Comparison of ENCODE assay signal across 1 fruit fly cellular context in genomic region chr3L:7909695-7910463, dm6.
TF ChIP-seq lines count a peak whose summit lies in the region.

No protein-coding gene starts in this region.

TF ChIP-seq in whole organism, embryonic, 481 proteins besides CTCF, POLR2A, EP300 and RAD21 (continued from another document and continues in another):
- TF ChIP-seq CG3281 (GFP tag; optimal IDR thresholded peaks at IDR 0.05; lab: Kevin White, UChicago) (no peak), Scr (GFP tag; IDR thresholded peaks at IDR 0.05; lab: Robert Waterston, UW; ENCODE audit: partially characterized antibody) (no peak), CG10267 (tag; optimal IDR thresholded peaks at IDR 0.05; lab: Kevin White, UChicago) (no peak), org-1 (GFP tag; optimal IDR thresholded peaks at IDR 0.05; lab: Kevin White, UChicago) (no peak), sob (GFP tag; IDR thresholded peaks at IDR 0.05; lab: Robert Waterston, UW) (no peak), CG12391 (tag; optimal IDR thresholded peaks at IDR 0.05; lab: Kevin White, UChicago) (peak; percentile 6), CG6175 (GFP tag; IDR thresholded peaks at IDR 0.05; lab: Robert Waterston, UW) (no peak), CG14667 (GFP tag; IDR thresholded peaks at IDR 0.05; lab: Robert Waterston, UW) (no peak), CG14441 (GFP tag; IDR thresholded peaks at IDR 0.05; lab: Robert Waterston, UW) (no peak), E2f1 (GFP tag; IDR thresholded peaks at IDR 0.05; lab: Robert Waterston, UW) (no peak), CG12236 (GFP tag; optimal IDR thresholded peaks at IDR 0.05; lab: Kevin White, UChicago) (no peak), Deaf1 (tag; optimal IDR thresholded peaks at IDR 0.05; lab: Kevin White, UChicago) (no peak), CG30020 (tag; optimal IDR thresholded peaks at IDR 0.05; lab: Kevin White, UChicago) (no peak), CG16815 (GFP tag; optimal IDR thresholded peaks at IDR 0.05; lab: Kevin White, UChicago) (no peak), CG11695 (GFP tag; IDR thresholded peaks at IDR 0.05; lab: Robert Waterston, UW) (no peak), crc (GFP tag; optimal IDR thresholded peaks at IDR 0.05; lab: Kevin White, UChicago) (no peak), fd3F (GFP tag; optimal IDR thresholded peaks at IDR 0.05; lab: Kevin White, UChicago) (no peak), GATAe (GFP tag; conservative IDR thresholded peaks at IDR 0.05; lab: Robert Waterston, UW) (no peak), Dip2 (GFP tag; IDR thresholded peaks at IDR 0.05; lab: Robert Waterston, UW) (no peak), sqz (GFP tag; optimal IDR thresholded peaks at IDR 0.05; lab: Kevin White, UChicago) (no peak), Nf-YB (GFP tag; optimal IDR thresholded peaks at IDR 0.05; lab: Kevin White, UChicago) (no peak), Dip3 (GFP tag; optimal IDR thresholded peaks at IDR 0.05; lab: Kevin White, UChicago) (no peak), Drgx (GFP tag; IDR thresholded peaks at IDR 0.05; lab: Robert Waterston, UW) (peak; percentile 9; the same call in 1 of the 2 replicates), mirr (GFP tag; optimal IDR thresholded peaks at IDR 0.05; lab: Kevin White, UChicago) (no peak), jigr1 (GFP tag; IDR thresholded peaks at IDR 0.05; lab: Robert Waterston, UW) (no peak), CG5180 (GFP tag; optimal IDR thresholded peaks at IDR 0.05; lab: Kevin White, UChicago) (no peak), Adf1 (GFP tag; IDR thresholded peaks at IDR 0.05; lab: Robert Waterston, UW) (no peak), Kr (GFP tag; optimal IDR thresholded peaks at IDR 0.05; lab: Kevin White, UChicago) (no peak), bcd (GFP tag; optimal IDR thresholded peaks at IDR 0.05; lab: Kevin White, UChicago) (no peak), CG10462 (GFP tag; optimal IDR thresholded peaks at IDR 0.05; lab: Kevin White, UChicago) (no peak), CG15601 (tag; optimal IDR thresholded peaks at IDR 0.05; lab: Kevin White, UChicago) (no peak), Ets97D (GFP tag; optimal IDR thresholded peaks at IDR 0.05; lab: Kevin White, UChicago) (no peak), da (GFP tag; optimal IDR thresholded peaks at IDR 0.05; lab: Kevin White, UChicago) (no peak), cg (GFP tag; optimal IDR thresholded peaks at IDR 0.05; lab: Kevin White, UChicago) (no peak), CG17802 (tag; optimal IDR thresholded peaks at IDR 0.05; lab: Kevin White, UChicago) (no peak), CG12104 (GFP tag; optimal IDR thresholded peaks at IDR 0.05; lab: Kevin White, UChicago) (no peak), HLH54F (GFP tag; optimal IDR thresholded peaks at IDR 0.05; lab: Kevin White, UChicago) (no peak), zen (tag; optimal IDR thresholded peaks at IDR 0.05; lab: Kevin White, UChicago) (peak; percentile 67), sisA (GFP tag; IDR thresholded peaks at IDR 0.05; lab: Robert Waterston, UW) (no peak), NC2β (GFP tag; optimal IDR thresholded peaks at IDR 0.05; lab: Kevin White, UChicago) (no peak), ems (GFP tag; optimal IDR thresholded peaks at IDR 0.05; lab: Kevin White, UChicago) (no peak), ttk (GFP tag; IDR thresholded peaks at IDR 0.05; lab: Robert Waterston, UW) (no peak), CrebB (tag; optimal IDR thresholded peaks at IDR 0.05; lab: Kevin White, UChicago) (no peak), CG7745 (tag; optimal IDR thresholded peaks at IDR 0.05; lab: Kevin White, UChicago) (no peak), Xbp1 (GFP tag; optimal IDR thresholded peaks at IDR 0.05; lab: Kevin White, UChicago) (no peak), twi (tag; optimal IDR thresholded peaks at IDR 0.05; lab: Kevin White, UChicago) (peak; percentile 86), Atf3 (GFP tag; optimal IDR thresholded peaks at IDR 0.05; lab: Kevin White, UChicago) (no peak), Vsx1 (GFP tag; optimal IDR thresholded peaks at IDR 0.05; lab: Kevin White, UChicago) (no peak), Hr39 (optimal IDR thresholded peaks at IDR 0.05; lab: Kevin White, UChicago) (no peak), ara (GFP tag; IDR thresholded peaks at IDR 0.05; lab: Robert Waterston, UW) (no peak), Gug (GFP tag; IDR thresholded peaks at IDR 0.05; lab: Robert Waterston, UW) (no peak), HHEX (GFP tag; optimal IDR thresholded peaks at IDR 0.05; lab: Kevin White, UChicago) (no peak), CG42726 (GFP tag; IDR thresholded peaks at IDR 0.05; lab: Robert Waterston, UW; ENCODE audit: partially characterized antibody) (no peak), CG8765 (GFP tag; IDR thresholded peaks at IDR 0.05; lab: Robert Waterston, UW) (no peak), CG17361 (GFP tag; IDR thresholded peaks at IDR 0.05; lab: Robert Waterston, UW) (peak; percentile 55; the same call in 1 of the 3 replicates), Elba2 (GFP tag; optimal IDR thresholded peaks at IDR 0.05; lab: Kevin White, UChicago) (no peak), Ssrp (tag; optimal IDR thresholded peaks at IDR 0.05; lab: Kevin White, UChicago) (no peak), CG15073 (GFP tag; optimal IDR thresholded peaks at IDR 0.05; lab: Kevin White, UChicago) (no peak), CG1832 (GFP tag; optimal IDR thresholded peaks at IDR 0.05; lab: Kevin White, UChicago) (no peak), hkb (optimal IDR thresholded peaks at IDR 0.05; lab: Kevin White, UChicago) (no peak), hkb (GFP tag; IDR thresholded peaks at IDR 0.05; lab: Robert Waterston, UW) (peak; percentile 45), CG3407 (GFP tag; optimal IDR thresholded peaks at IDR 0.05; lab: Kevin White, UChicago) (no peak), CG4854 (GFP tag; optimal IDR thresholded peaks at IDR 0.05; lab: Kevin White, UChicago) (no peak), fu2 (GFP tag; optimal IDR thresholded peaks at IDR 0.05; lab: Kevin White, UChicago) (no peak), CG4282 (GFP tag; optimal IDR thresholded peaks at IDR 0.05; lab: Kevin White, UChicago) (no peak), CG9215 (GFP tag; IDR thresholded peaks at IDR 0.05; lab: Robert Waterston, UW) (no peak), inv (GFP tag; IDR thresholded peaks at IDR 0.05; lab: Robert Waterston, UW; ENCODE audit: partially characterized antibody) (no peak), NfI (GFP tag; optimal IDR thresholded peaks at IDR 0.05; lab: Kevin White, UChicago) (peak; percentile 4), klu (GFP tag; IDR thresholded peaks at IDR 0.05; lab: Robert Waterston, UW) (no peak; the same call in 1 of the 2 replicates), MTF-1 (GFP tag; optimal IDR thresholded peaks at IDR 0.05; lab: Kevin White, UChicago; ENCODE audit: borderline replicate concordance) (no peak), NK7.1 (GFP tag; optimal IDR thresholded peaks at IDR 0.05; lab: Kevin White, UChicago) (no peak), usp (GFP tag; optimal IDR thresholded peaks at IDR 0.05; lab: Kevin White, UChicago) (no peak), chm (GFP tag; IDR thresholded peaks at IDR 0.05; lab: Robert Waterston, UW) (no peak), pnt (GFP tag; optimal IDR thresholded peaks at IDR 0.05; lab: Kevin White, UChicago) (no peak), tgo (GFP tag; IDR thresholded peaks at IDR 0.05; lab: Robert Waterston, UW) (no peak; the same call in 2 of the 3 replicates), Fer1 (GFP tag; optimal IDR thresholded peaks at IDR 0.05; lab: Kevin White, UChicago) (no peak), CG11456 (GFP tag; IDR thresholded peaks at IDR 0.05; lab: Robert Waterston, UW) (no peak), Pdp1 (GFP tag; optimal IDR thresholded peaks at IDR 0.05; lab: Kevin White, UChicago) (peak in 1 of 2 experiments; percentile 19), CG1647 (GFP tag; optimal IDR thresholded peaks at IDR 0.05; lab: Kevin White, UChicago) (no peak), CG32532 (GFP tag; IDR thresholded peaks at IDR 0.05; lab: Robert Waterston, UW) (peak; percentile 65), CG1233 (GFP tag; optimal IDR thresholded peaks at IDR 0.05; lab: Kevin White, UChicago) (no peak), ERR (GFP tag; optimal IDR thresholded peaks at IDR 0.05; lab: Kevin White, UChicago) (no peak), CG7839 (tag; optimal IDR thresholded peaks at IDR 0.05; lab: Kevin White, UChicago) (peak; percentile 41), unpg (GFP tag; optimal IDR thresholded peaks at IDR 0.05; lab: Kevin White, UChicago) (no peak), CoRest (tag; optimal IDR thresholded peaks at IDR 0.05; lab: Kevin White, UChicago) (peak; percentile 32), CG33213 (GFP tag; optimal IDR thresholded peaks at IDR 0.05; lab: Kevin White, UChicago) (no peak), CG11560 (tag; IDR thresholded peaks at IDR 0.05; lab: Robert Waterston, UW) (no peak), Rfx (GFP tag; IDR thresholded peaks at IDR 0.05; lab: Robert Waterston, UW) (peak; percentile 58), wdn (GFP tag; IDR thresholded peaks at IDR 0.05; lab: Robert Waterston, UW) (no peak), Camta (GFP tag; optimal IDR thresholded peaks at IDR 0.05; lab: Kevin White, UChicago) (no peak), pros (GFP tag; optimal IDR thresholded peaks at IDR 0.05; lab: Kevin White, UChicago) (peak; percentile 66), maf-S (GFP tag; optimal IDR thresholded peaks at IDR 0.05; lab: Kevin White, UChicago) (no peak), H2.0 (GFP tag; IDR thresholded peaks at IDR 0.05; lab: Robert Waterston, UW) (no peak), nom (GFP tag; optimal IDR thresholded peaks at IDR 0.05; lab: Kevin White, UChicago) (no peak), CG8478 (optimal IDR thresholded peaks at IDR 0.05; lab: Kevin White, UChicago) (no peak), CG17186 (GFP tag; optimal IDR thresholded peaks at IDR 0.05; lab: Kevin White, UChicago) (no peak), NC2α (GFP tag; optimal IDR thresholded peaks at IDR 0.05; lab: Kevin White, UChicago) (no peak), sc (optimal IDR thresholded peaks at IDR 0.05; lab: Kevin White, UChicago) (no peak), sc (GFP tag; optimal IDR thresholded peaks at IDR 0.05; lab: Kevin White, UChicago) (no peak), seq (GFP tag; IDR thresholded peaks at IDR 0.05; lab: Robert Waterston, UW) (no peak), Atf6 (GFP tag; IDR thresholded peaks at IDR 0.05; lab: Robert Waterston, UW) (no peak), Neu2 (GFP tag; optimal IDR thresholded peaks at IDR 0.05; lab: Kevin White, UChicago; ENCODE audit: borderline replicate concordance) (no peak), Mrtf (GFP tag; IDR thresholded peaks at IDR 0.05; lab: Robert Waterston, UW) (no peak), CG4820 (GFP tag; optimal IDR thresholded peaks at IDR 0.05; lab: Kevin White, UChicago) (no peak), gem (tag; optimal IDR thresholded peaks at IDR 0.05; lab: Kevin White, UChicago) (peak; percentile 61), Hand (GFP tag; optimal IDR thresholded peaks at IDR 0.05; lab: Kevin White, UChicago) (no peak), CG12219 (GFP tag; optimal IDR thresholded peaks at IDR 0.05; lab: Kevin White, UChicago) (no peak), CG18262 (tag; optimal IDR thresholded peaks at IDR 0.05; lab: Kevin White, UChicago) (no peak), tap (tag; optimal IDR thresholded peaks at IDR 0.05; lab: Kevin White, UChicago) (no peak), dmrt11E (tag; optimal IDR thresholded peaks at IDR 0.05; lab: Kevin White, UChicago) (no peak), CG3065 (GFP tag; optimal IDR thresholded peaks at IDR 0.05; lab: Kevin White, UChicago) (no peak), ab (GFP tag; optimal IDR thresholded peaks at IDR 0.05; lab: Kevin White, UChicago) (no peak), Dad (GFP tag; optimal IDR thresholded peaks at IDR 0.05; lab: Kevin White, UChicago) (no peak), CG13296 (GFP tag; optimal IDR thresholded peaks at IDR 0.05; lab: Kevin White, UChicago) (no peak), tll (GFP tag; optimal IDR thresholded peaks at IDR 0.05; lab: Kevin White, UChicago) (peak in 1 of 2 experiments; percentile 76), rib (GFP tag; IDR thresholded peaks at IDR 0.05; lab: Robert Waterston, UW) (no peak), CG6689 (GFP tag; IDR thresholded peaks at IDR 0.05; lab: Robert Waterston, UW) (no peak), Xrp1 (GFP tag; IDR thresholded peaks at IDR 0.05; lab: Robert Waterston, UW) (no peak; the same call in 1 of the 2 replicates), psq (GFP tag; optimal IDR thresholded peaks at IDR 0.05; lab: Kevin White, UChicago) (no peak), CG10431 (GFP tag; optimal IDR thresholded peaks at IDR 0.05; lab: Kevin White, UChicago) (no peak), slou (GFP tag; optimal IDR thresholded peaks at IDR 0.05; lab: Kevin White, UChicago) (no peak), Hey (tag; optimal IDR thresholded peaks at IDR 0.05; lab: Kevin White, UChicago) (no peak), Doc3 (GFP tag; IDR thresholded peaks at IDR 0.05; lab: Robert Waterston, UW; ENCODE audit: partially characterized antibody) (no peak), fru (optimal IDR thresholded peaks at IDR 0.05; lab: Kevin White, UChicago) (no peak), CG16779 (GFP tag; IDR thresholded peaks at IDR 0.05; lab: Robert Waterston, UW) (no peak), CG2129 (GFP tag; IDR thresholded peaks at IDR 0.05; lab: Robert Waterston, UW; ENCODE audit: partially characterized antibody) (no peak), pfk (GFP tag; optimal IDR thresholded peaks at IDR 0.05; lab: Kevin White, UChicago) (no peak), pan (optimal IDR thresholded peaks at IDR 0.05; lab: Kevin White, UChicago) (no peak), pan (GFP tag; optimal IDR thresholded peaks at IDR 0.05 in 1 of 2, IDR thresholded peaks at IDR 0.05 in 1 of 2) (peak in 1 of 2 experiments; percentile 31), knrl (GFP tag; IDR thresholded peaks at IDR 0.05; lab: Robert Waterston, UW; ENCODE audit: partially characterized antibody) (no peak), Stat92E (GFP tag; optimal IDR thresholded peaks at IDR 0.05; lab: Kevin White, UChicago) (no peak), CG11247 (GFP tag; IDR thresholded peaks at IDR 0.05; lab: Robert Waterston, UW) (no peak), Myb (GFP tag; optimal IDR thresholded peaks at IDR 0.05; lab: Kevin White, UChicago) (no peak), sens (GFP tag; lab: Kevin White, UChicago) (peak; percentile 64), CG5245 (GFP tag; optimal IDR thresholded peaks at IDR 0.05; lab: Kevin White, UChicago) (no peak), zf30C (GFP tag; optimal IDR thresholded peaks at IDR 0.05; lab: Kevin White, UChicago) (peak; percentile 32), CG1602 (GFP tag; optimal IDR thresholded peaks at IDR 0.05; lab: Kevin White, UChicago) (no peak), Oli (tag; optimal IDR thresholded peaks at IDR 0.05; lab: Kevin White, UChicago) (peak; percentile 36), sim (GFP tag; IDR thresholded peaks at IDR 0.05; lab: Robert Waterston, UW) (no peak), Ets65A (GFP tag; lab: Kevin White, UChicago) (no peak), Spps (tag; optimal IDR thresholded peaks at IDR 0.05; lab: Kevin White, UChicago) (no peak)
